Fruit fly (Drosophila melanogaster): Measurements from ENCODE around the gene CG9705.

DNA sequence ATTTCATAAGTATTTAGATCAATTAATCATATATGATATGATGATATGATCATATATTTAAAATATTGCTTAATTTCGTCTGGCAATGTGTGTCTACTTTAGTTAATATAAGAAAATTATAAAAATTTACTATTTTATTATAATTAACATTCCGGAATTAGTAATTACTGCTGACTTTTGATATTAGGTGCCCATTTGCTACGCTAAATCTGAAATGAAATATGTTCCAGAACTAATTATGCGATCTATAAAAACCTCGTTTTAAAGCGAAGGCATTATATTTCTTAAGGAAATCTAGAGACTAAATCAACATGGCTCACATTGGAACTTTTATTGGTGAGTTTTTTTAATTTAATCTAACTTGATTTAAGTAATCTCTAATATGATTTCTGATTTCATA, 24.7 kb upstream of the CG9705 start, which contains the start of gene CG42852:
- TF ChIP-seq HLH3B (GFP tag; IDR thresholded peaks at IDR 0.05), result no peak
- TF ChIP-seq gt (GFP tag; IDR thresholded peaks at IDR 0.05), result no peak
- no peak for TF ChIP-seq H2.0 (GFP tag; IDR thresholded peaks at IDR 0.05)
- TF ChIP-seq Bgb (GFP tag; IDR thresholded peaks at IDR 0.05; ENCODE audit: partially characterized antibody), result no peak
- TF ChIP-seq chif (GFP tag; optimal IDR thresholded peaks at IDR 0.05), result no peak
- TF ChIP-seq aop (GFP tag; IDR thresholded peaks at IDR 0.05), result no peak

Measured in whole organism, embryonic.